Worm (Caenorhabditis elegans) whole organism, midembryonic: Measurements from ENCODE around the gene ZC190.8.
"Not testable (repeated sequence)": the region's sequence is repeated elsewhere in the genome, so short reads cannot be mapped to it uniquely, and the experiment has no call there.

Experiments used
- T22C8.4 ChIP-seq: fragments of 200-800 bp; sonication (Bioruptor generic); IDR thresholded peaks from 2 replicates; pipeline ENCODE4 v1.3.6; 2022; ENCODE audit warnings: missing genetic modification characterization, missing compliant biosample characterization
- cog-1 ChIP-seq: sonication (generic microtip); optimal IDR thresholded peaks from 2 replicates; lab custom pipeline; 2016; ENCODE audit warnings: missing genetic modification characterization, missing compliant biosample characterization
- flt-1 ChIP-seq: fragments of 200-800 bp; sonication (Bioruptor generic); IDR thresholded peaks from 2 replicates; pipeline ENCODE4 v1.3.6; 2022; ENCODE audit warnings: missing genetic modification characterization, missing compliant biosample characterization
- klf-2 ChIP-seq: fragments of 200-800 bp; sonication (Bioruptor generic); conservative IDR thresholded peaks from 2 replicates; pipeline ENCODE4 v1.3.6; 2022; ENCODE audit warnings: missing genetic modification reagents, missing genetic modification characterization, missing compliant biosample characterization
- med-1 ChIP-seq: sonication (generic microtip); optimal IDR thresholded peaks from 2 replicates; lab custom pipeline; 2017; ENCODE audit warnings: missing genetic modification characterization, mild to moderate bottlenecking, missing compliant biosample characterization, antibody characterized with exemption, missing genetic modification reagents; ENCODE audit not compliant: insufficient read depth
- ref-1 ChIP-seq: fragments of 200-800 bp; sonication (Bioruptor generic); conservative IDR thresholded peaks from 2 replicates; pipeline ENCODE4 v1.3.6; 2022; ENCODE audit warnings: missing genetic modification reagents, missing genetic modification characterization, missing compliant biosample characterization
- tab-1 ChIP-seq: fragments of 200-800 bp; sonication (Bioruptor generic); IDR thresholded peaks from 2 replicates; pipeline ENCODE4 v1.3.6; 2022; ENCODE audit warnings: missing genetic modification characterization, missing compliant biosample characterization
- ztf-23 ChIP-seq: fragments of 200-800 bp; sonication (Bioruptor generic); IDR thresholded peaks from 2 replicates; pipeline ENCODE4 v1.3.6; 2022; ENCODE audit warnings: missing genetic modification reagents, missing genetic modification characterization, missing compliant biosample characterization
- ztf-29 ChIP-seq: fragments of 200-800 bp; sonication (Bioruptor generic); IDR thresholded peaks from 2 replicates; pipeline ENCODE4 v1.3.6; 2022; ENCODE audit warnings: missing genetic modification reagents, missing genetic modification characterization, missing compliant biosample characterization

Gene ZC190.8

DNA sequence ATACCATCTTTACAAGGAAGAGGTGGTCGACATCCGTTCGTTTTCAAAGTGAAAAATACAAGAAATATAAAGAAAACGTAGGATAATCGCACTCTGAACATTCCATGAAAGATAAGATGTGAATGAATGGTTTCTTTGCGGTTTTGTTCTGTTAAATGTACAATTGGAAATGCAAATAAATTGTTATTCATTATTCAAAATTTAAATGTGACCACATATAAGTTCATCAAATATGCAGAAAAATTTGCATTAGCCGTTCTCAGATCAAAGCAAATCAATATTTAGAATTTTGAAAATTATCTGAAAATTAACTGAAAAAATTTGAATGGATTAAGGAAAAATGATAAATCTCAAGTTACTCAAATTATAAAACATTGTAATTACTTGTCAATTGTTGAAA lies 24.3 kb upstream of the ZC190.8 start, which contains the start of gene ZC178.2:
Gene ZC178.2, minus strand, starts transcription at position 101 of the 400 bp plus-strand sequence.
- no peak for TF ChIP-seq tab-1 (GFP tag; lab: Robert Waterston, UW)

DNA sequence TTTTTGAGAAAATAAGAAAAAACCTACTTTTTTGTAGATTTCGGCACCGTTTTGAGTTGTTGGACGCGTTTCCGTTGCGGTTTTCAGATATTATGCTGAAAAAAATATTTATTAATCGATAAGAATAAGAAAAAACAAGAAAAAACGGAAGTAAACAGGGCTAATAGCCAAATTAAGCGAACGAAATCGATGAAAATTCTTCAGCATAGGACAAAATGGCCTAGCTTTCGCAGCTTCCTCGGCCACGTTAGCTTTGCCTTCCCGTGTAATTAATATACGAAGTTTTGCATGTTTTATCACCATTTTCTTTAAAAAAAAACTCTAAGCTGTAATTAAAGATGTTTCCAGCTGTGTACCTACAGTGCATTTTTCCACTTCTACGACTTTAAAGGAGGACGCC lies 8.6 kb upstream of the ZC190.8 start, which contains the start of gene ZC190.10:
Gene ZC190.10, minus strand, starts transcription at position 101 of the 400 bp plus-strand sequence.
- not testable (repeated sequence) for TF ChIP-seq med-1; ztf-29 (GFP tag; lab: Robert Waterston, UW); klf-2

DNA sequence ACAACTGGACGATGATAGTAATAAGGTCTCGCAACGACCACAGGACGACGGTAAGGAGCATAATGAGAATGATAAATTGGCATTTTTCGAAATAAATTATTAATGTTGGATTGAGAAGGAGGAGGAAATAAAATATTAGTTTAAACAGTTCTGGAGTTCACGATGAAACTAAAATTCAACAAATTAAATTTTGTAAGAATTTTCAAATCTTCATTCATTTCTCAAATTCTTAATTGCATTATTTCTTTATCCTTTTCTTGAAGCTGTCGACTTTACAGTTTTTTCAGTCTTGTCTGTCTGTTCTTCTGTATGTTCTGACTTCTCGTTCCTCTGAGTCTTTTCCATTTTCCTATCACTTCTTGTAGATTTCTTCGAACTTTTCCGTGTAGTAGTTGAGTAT lies 843 bp downstream of the ZC190.8 start, which contains the start of gene ZC190.7:
Gene ZC190.7, minus strand, starts transcription at position 101 of the 400 bp plus-strand sequence.
- TF ChIP-seq ztf-23 (GFP tag; lab: Robert Waterston, UW): no peak
- no peak for TF ChIP-seq ref-1 (GFP tag; lab: Robert Waterston, UW)
- no peak for TF ChIP-seq ztf-29 (GFP tag; lab: Robert Waterston, UW)
- TF ChIP-seq T22C8.4 (GFP tag; lab: Robert Waterston, UW): no peak
- no peak for TF ChIP-seq klf-2
- no peak for TF ChIP-seq flt-1 (GFP tag; lab: Robert Waterston, UW)
- TF ChIP-seq med-1: no peak

DNA sequence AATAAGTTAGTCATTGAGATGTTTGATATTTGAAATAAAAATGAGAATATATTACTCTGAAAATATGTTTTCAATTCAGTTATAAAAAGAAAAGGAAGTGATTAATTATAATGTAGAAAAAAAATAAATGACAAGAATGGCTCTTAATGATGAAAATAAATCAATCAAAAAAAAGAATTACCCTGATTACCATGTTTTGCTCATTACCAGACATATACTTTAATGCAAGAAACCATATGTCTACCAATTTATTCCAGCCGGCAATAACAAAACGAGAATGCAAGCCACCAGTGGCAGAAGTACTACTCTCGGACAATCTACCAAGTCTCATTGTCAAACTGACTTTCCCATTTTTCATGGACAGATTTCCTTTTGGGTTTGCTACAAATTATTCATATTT lies 3.8 kb downstream of the ZC190.8 start:
- no peak for TF ChIP-seq ztf-23 (GFP tag; lab: Robert Waterston, UW)

DNA sequence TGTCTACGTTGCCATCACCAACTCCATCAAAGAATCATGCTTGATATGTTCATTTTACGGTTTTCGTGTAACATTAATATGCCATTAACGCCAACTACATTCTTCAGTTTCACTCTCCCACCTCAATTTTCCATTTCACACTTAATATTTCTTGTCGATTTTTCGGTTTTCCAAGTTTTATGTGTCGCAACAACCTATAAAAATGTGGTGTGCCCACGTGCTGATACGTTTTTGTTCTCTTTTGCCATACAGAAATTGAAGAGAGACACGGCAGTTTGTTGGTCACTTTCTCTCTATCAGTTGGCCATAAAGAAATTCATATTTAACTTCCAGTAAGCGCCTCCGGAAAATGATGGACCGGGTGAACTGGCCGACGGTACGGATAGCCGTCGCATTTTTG lies 4.9 kb downstream of the ZC190.8 start, which contains the start of gene cln-3.3:
Gene cln-3.3, plus strand, starts transcription at position 334 of the 400 bp plus-strand sequence.
- no peak for TF ChIP-seq flt-1 (GFP tag; lab: Robert Waterston, UW)
- TF ChIP-seq ztf-29 (GFP tag; lab: Robert Waterston, UW): no peak
- TF ChIP-seq cog-1 (tag; lab: Kevin White, UChicago): no peak
- no peak for TF ChIP-seq klf-2
- no peak for TF ChIP-seq ref-1 (GFP tag; lab: Robert Waterston, UW)
- TF ChIP-seq T22C8.4 (GFP tag; lab: Robert Waterston, UW): no peak

DNA sequence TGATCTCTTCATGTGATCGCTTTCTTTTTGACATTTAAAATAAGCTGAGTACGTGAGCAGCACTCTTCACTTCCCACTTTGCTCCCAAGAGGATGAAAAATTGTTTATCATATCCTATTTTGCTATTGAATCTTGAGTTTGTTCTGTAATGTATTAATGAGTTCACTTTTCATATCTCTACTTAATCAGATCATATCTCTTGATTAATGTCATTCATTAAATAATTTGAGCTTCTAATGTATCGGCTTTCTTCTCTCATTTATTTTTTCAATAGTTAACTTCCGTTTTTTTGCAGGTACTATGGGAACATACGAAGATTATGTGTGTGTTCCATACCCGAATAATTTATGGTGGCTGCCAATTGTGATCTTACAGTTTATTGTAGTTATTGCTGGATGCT lies 6.6 kb downstream of the ZC190.8 start, which contains the start of gene ZC190.2:
Gene ZC190.2, plus strand, starts transcription at position 301 of the 400 bp plus-strand sequence.
- TF ChIP-seq klf-2 (no peak), flt-1 (GFP tag; lab: Robert Waterston, UW) (no peak), ztf-29 (GFP tag; lab: Robert Waterston, UW) (no peak), cog-1 (tag; lab: Kevin White, UChicago) (no peak), tab-1 (GFP tag; lab: Robert Waterston, UW) (no peak), T22C8.4 (GFP tag; lab: Robert Waterston, UW) (no peak), ref-1 (GFP tag; lab: Robert Waterston, UW) (no peak), ztf-23 (GFP tag; lab: Robert Waterston, UW) (no peak), med-1 (no peak)

DNA sequence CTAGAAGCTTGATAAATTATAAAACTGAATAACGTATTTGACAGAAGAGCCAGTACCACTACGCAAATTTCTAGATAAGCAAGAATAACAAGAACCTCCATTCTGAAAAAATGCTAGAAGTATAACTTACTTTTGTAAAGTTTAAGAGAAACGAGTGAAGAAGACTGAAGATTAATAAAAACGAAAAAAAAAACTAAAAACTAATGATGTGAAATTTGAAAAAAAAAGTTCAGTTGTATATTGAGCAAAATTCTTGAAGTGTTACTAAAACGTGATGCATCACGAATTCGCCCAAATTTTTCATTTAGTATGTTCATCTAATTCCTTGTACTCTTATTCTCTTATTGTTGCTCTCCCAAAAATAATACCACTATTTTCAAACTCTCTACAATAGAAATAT lies 10.4 kb downstream of the ZC190.8 start, which contains the start of gene ZC190.6:
Gene ZC190.6, minus strand, starts transcription at position 101 of the 400 bp plus-strand sequence.
- TF ChIP-seq ztf-29 (GFP tag; lab: Robert Waterston, UW) (no peak), flt-1 (GFP tag; lab: Robert Waterston, UW) (no peak), klf-2 (no peak), T22C8.4 (GFP tag; lab: Robert Waterston, UW) (no peak)

DNA sequence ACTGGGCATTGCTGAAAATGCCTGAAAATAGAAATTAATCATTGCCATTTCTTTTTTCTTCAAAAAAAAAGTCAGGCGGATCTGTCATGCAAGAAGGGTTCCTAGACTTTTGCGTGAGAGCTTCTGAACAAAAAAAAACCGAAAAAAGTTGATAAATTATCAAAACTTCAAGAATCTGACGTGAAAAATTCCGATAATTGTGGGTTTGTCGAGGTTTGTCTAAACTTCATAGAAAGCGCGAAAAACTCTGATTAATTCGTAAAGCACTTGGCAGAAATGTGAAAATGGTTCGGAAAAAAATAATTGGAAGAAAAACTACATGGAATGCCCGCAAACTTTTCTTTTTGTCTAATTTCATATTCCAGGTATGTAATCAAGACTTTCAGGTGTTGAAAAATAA lies 14.1 kb downstream of the ZC190.8 start, which contains the start of gene ZC190.5:
Gene ZC190.5, minus strand, starts transcription at position 101 of the 400 bp plus-strand sequence.
- TF ChIP-seq tab-1 (GFP tag; lab: Robert Waterston, UW) (no peak), med-1 (no peak), flt-1 (GFP tag; lab: Robert Waterston, UW) (no peak), cog-1 (tag; lab: Kevin White, UChicago) (no peak), ztf-23 (GFP tag; lab: Robert Waterston, UW) (no peak), T22C8.4 (GFP tag; lab: Robert Waterston, UW) (no peak), klf-2 (no peak), ztf-29 (GFP tag; lab: Robert Waterston, UW) (no peak)

DNA sequence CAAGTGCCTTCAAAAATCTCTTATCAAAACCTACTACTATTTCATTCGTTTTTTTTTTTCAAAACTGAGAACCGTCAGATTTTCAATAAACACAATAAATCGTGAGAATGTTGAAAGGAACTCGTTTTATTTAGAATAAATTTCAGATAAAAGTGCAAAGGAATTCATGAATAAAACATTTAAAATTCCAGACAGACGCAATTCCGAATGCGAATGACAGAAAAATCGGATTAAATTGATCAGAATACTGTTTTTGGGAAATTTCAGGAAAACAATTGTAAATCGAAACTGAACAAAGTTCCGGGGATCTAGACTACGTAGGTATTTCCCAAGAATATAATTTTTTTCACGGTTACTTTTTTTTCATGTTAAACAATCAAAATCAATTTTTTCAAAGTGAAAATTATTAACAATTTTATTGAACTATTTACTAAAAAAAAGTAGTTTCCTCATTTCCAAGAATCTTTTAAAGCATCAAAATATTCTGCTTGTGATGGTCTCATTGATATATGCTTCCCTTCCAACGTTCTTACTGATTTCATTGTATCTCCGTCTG lies 16.0 kb downstream of the ZC190.8 start:
- TF ChIP-seq cog-1 (tag; lab: Kevin White, UChicago): no peak
- TF ChIP-seq ref-1 (GFP tag; lab: Robert Waterston, UW): no peak

DNA sequence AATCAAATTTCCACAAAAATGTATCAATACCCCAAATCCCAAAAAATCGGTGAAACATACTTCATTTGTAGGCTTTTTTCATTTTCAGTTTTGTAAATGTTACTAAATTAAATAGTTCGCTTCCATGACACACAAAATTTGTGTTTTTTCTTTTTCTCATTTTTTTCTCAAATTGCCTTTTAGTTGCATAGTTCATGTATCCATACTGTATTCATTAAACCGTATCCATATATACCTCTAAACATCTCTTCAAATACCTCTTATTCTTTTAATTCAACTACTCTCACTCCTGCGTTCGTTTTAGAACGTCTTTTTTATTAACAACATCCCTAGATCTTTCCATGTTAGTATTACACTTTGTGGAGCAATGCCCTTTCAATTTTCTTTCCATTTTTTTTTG lies 16.8 kb downstream of the ZC190.8 start:
- TF ChIP-seq cog-1 (tag; lab: Kevin White, UChicago) (no peak), klf-2 (no peak), T22C8.4 (GFP tag; lab: Robert Waterston, UW) (no peak), tab-1 (GFP tag; lab: Robert Waterston, UW) (no peak), ztf-29 (GFP tag; lab: Robert Waterston, UW) (no peak), ztf-23 (GFP tag; lab: Robert Waterston, UW) (no peak), med-1 (no peak), flt-1 (GFP tag; lab: Robert Waterston, UW) (no peak), ref-1 (GFP tag; lab: Robert Waterston, UW) (no peak)

DNA sequence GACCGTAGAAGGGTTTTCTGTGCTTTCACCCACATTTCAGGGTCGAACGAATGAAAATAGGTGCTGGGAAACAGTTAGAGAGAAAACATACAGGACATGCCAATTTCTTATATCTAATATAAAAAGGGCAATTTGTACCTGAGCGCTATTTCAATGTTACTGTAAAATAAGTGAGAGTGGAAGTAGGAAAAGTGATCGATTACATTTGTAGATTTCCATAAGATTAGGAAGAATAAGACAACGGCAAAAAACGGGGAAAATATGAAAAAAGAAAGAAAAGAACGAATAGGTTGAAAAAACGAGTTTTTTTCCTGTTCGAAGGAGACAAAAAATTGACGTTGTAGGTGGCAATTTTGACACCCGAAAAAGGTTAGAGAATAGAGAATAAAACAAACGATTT lies 19.4 kb downstream of the ZC190.8 start:
- TF ChIP-seq tab-1 (GFP tag; lab: Robert Waterston, UW) (no peak), T22C8.4 (GFP tag; lab: Robert Waterston, UW) (no peak), ztf-29 (GFP tag; lab: Robert Waterston, UW) (no peak), klf-2 (no peak), flt-1 (GFP tag; lab: Robert Waterston, UW) (no peak), ref-1 (GFP tag; lab: Robert Waterston, UW) (no peak), med-1 (no peak), ztf-23 (GFP tag; lab: Robert Waterston, UW) (no peak), cog-1 (tag; lab: Kevin White, UChicago) (no peak)
